Fruit fly (Drosophila melanogaster) whole organism, prepupa: ENCODE results near the gene CG14322.

ENCODE experiments used
- Blimp-1 ChIP-seq: fragments of 200-800 bp; sonication (Bioruptor generic); optimal IDR thresholded peaks from 3 replicates; lab custom pipeline; 2017; ENCODE audit warnings: missing biosample characterization, missing genetic modification characterization, mild to moderate bottlenecking, moderate library complexity, missing genetic modification reagents
- CG10631 ChIP-seq: fragments of 200-800 bp; sonication (Bioruptor generic); optimal IDR thresholded peaks from 2 replicates; lab custom pipeline; 2016; ENCODE audit warnings: missing biosample characterization, missing genetic modification characterization
- CG10669 ChIP-seq: fragments of 200-800 bp; sonication (Bioruptor generic); optimal IDR thresholded peaks from 3 replicates; lab custom pipeline; 2018; ENCODE audit warnings: missing biosample characterization, mild to moderate bottlenecking, missing genetic modification characterization, moderate library complexity
- CG11294 ChIP-seq: fragments of 200-800 bp; sonication (Bioruptor generic); IDR thresholded peaks from 2 replicates; pipeline ENCODE4 v1.3.6; 2022; ENCODE audit warnings: missing biosample characterization, missing genetic modification characterization
- CG11902 ChIP-seq: fragments of 200-800 bp; sonication (Bioruptor generic); optimal IDR thresholded peaks from 3 replicates; lab custom pipeline; 2016; ENCODE audit warnings: missing biosample characterization, missing genetic modification characterization
- CG15336 ChIP-seq: fragments of 200-800 bp; sonication (Bioruptor generic); IDR thresholded peaks from 2 replicates; pipeline ENCODE4 v1.3.6; 2022; ENCODE audit warnings: missing biosample characterization, missing genetic modification characterization
- CG16779 ChIP-seq: fragments of 200-800 bp; sonication (Bioruptor generic); optimal IDR thresholded peaks from 3 replicates; lab custom pipeline; 2017; ENCODE audit warnings: missing biosample characterization, mild to moderate bottlenecking, missing genetic modification characterization
- CG3032 ChIP-seq: fragments of 200-800 bp; optimal IDR thresholded peaks from 2 replicates; lab custom pipeline; 2019; ENCODE audit warnings: missing biosample characterization, mild to moderate bottlenecking, missing genetic modification characterization, moderate library complexity
- CG32006 ChIP-seq: fragments of 200-800 bp; sonication (Bioruptor generic); optimal IDR thresholded peaks from 3 replicates; lab custom pipeline; 2017; ENCODE audit warnings: missing biosample characterization, mild to moderate bottlenecking, missing genetic modification characterization
- CG34406 ChIP-seq: fragments of 200-800 bp; sonication (Bioruptor generic); optimal IDR thresholded peaks from 3 replicates; lab custom pipeline; 2016; ENCODE audit warnings: missing biosample characterization, missing genetic modification characterization
- CG3919 ChIP-seq: fragments of 200-800 bp; sonication (Bioruptor generic); optimal IDR thresholded peaks from 3 replicates; lab custom pipeline; 2016; ENCODE audit warnings: missing biosample characterization, missing genetic modification characterization
- CG4318 ChIP-seq: fragments of 200-800 bp; sonication (Bioruptor generic); optimal IDR thresholded peaks from 3 replicates; lab custom pipeline; 2017; ENCODE audit warnings: missing biosample characterization, mild to moderate bottlenecking, missing genetic modification characterization
- CG6276 ChIP-seq: fragments of 200-800 bp; sonication (Bioruptor generic); optimal IDR thresholded peaks from 2 replicates; lab custom pipeline; 2017; ENCODE audit warnings: missing biosample characterization, mild to moderate bottlenecking, missing genetic modification characterization
- CG6792 ChIP-seq: fragments of 200-800 bp; sonication (Bioruptor generic); optimal IDR thresholded peaks from 3 replicates; lab custom pipeline; 2016; ENCODE audit warnings: missing biosample characterization, missing genetic modification characterization
- CG7368 ChIP-seq: fragments of 200-800 bp; sonication (Bioruptor generic); optimal IDR thresholded peaks from 3 replicates; lab custom pipeline; 2016; ENCODE audit warnings: missing biosample characterization, missing genetic modification characterization
- CG8319 ChIP-seq: fragments of 200-800 bp; sonication (Bioruptor generic); optimal IDR thresholded peaks from 3 replicates; lab custom pipeline; 2016; ENCODE audit warnings: missing biosample characterization, missing genetic modification characterization
- CG9139 ChIP-seq: fragments of 200-800 bp; sonication (Bioruptor generic); optimal IDR thresholded peaks from 3 replicates; lab custom pipeline; 2017; ENCODE audit warnings: missing biosample characterization, mild to moderate bottlenecking, missing genetic modification characterization
- Eip78C ChIP-seq: fragments of 200-800 bp; sonication (Bioruptor generic); peaks from one replicate; lab custom pipeline; 2016; ENCODE audit warnings: missing biosample characterization, missing genetic modification characterization
- Ets21C ChIP-seq: fragments of 200-800 bp; sonication (Bioruptor generic); optimal IDR thresholded peaks from 3 replicates; lab custom pipeline; 2016; ENCODE audit warnings: missing biosample characterization, missing genetic modification characterization
- Hr39 ChIP-seq: fragments of 200-800 bp; sonication (Bioruptor generic); optimal IDR thresholded peaks from 2 replicates; lab custom pipeline; 2016; ENCODE audit warnings: missing biosample characterization, missing genetic modification characterization
- Hr4 ChIP-seq: fragments of 200-800 bp; sonication (Bioruptor generic); optimal IDR thresholded peaks from 3 replicates; lab custom pipeline; 2016; ENCODE audit warnings: missing biosample characterization, missing genetic modification characterization
- Lpt ChIP-seq: fragments of 200-800 bp; sonication (Bioruptor generic); optimal IDR thresholded peaks from 3 replicates; lab custom pipeline; 2016; ENCODE audit warnings: missing biosample characterization, missing genetic modification characterization
- OdsH ChIP-seq: fragments of 200-800 bp; sonication (Bioruptor generic); optimal IDR thresholded peaks from 3 replicates; lab custom pipeline; 2016; ENCODE audit warnings: missing biosample characterization, missing genetic modification characterization
- Smox ChIP-seq: fragments of 200-800 bp; sonication (Bioruptor generic); optimal IDR thresholded peaks from 3 replicates; lab custom pipeline; 2016; ENCODE audit warnings: missing biosample characterization, missing genetic modification characterization
- Sox102F ChIP-seq: fragments of 200-800 bp; sonication (Bioruptor generic); optimal IDR thresholded peaks from 2 replicates; lab custom pipeline; 2016; ENCODE audit warnings: missing biosample characterization, mild to moderate bottlenecking, missing genetic modification characterization
- Sox14 ChIP-seq: fragments of 200-800 bp; sonication (Bioruptor generic); optimal IDR thresholded peaks from 3 replicates; lab custom pipeline; 2016; ENCODE audit warnings: missing biosample characterization, missing genetic modification characterization
- Sox15 ChIP-seq: fragments of 200-800 bp; sonication (Bioruptor generic); optimal IDR thresholded peaks from 3 replicates; lab custom pipeline; 2016; ENCODE audit warnings: missing biosample characterization, missing genetic modification characterization
- achi ChIP-seq: fragments of 200-800 bp; sonication (Bioruptor generic); optimal IDR thresholded peaks from 3 replicates; lab custom pipeline; 2016; ENCODE audit warnings: missing biosample characterization, missing genetic modification characterization
- acj6 ChIP-seq: fragments of 200-800 bp; sonication (Bioruptor generic); optimal IDR thresholded peaks from 3 replicates; lab custom pipeline; 2016; ENCODE audit warnings: missing biosample characterization, missing genetic modification characterization
- cyc ChIP-seq: fragments of 200-800 bp; sonication (Bioruptor generic); optimal IDR thresholded peaks from 3 replicates; lab custom pipeline; 2016; ENCODE audit warnings: missing biosample characterization, missing genetic modification characterization
- dac ChIP-seq: fragments of 200-800 bp; sonication (Bioruptor generic); optimal IDR thresholded peaks from 2 replicates; lab custom pipeline; 2017; ENCODE audit warnings: missing biosample characterization, mild to moderate bottlenecking, missing genetic modification characterization
- dsx ChIP-seq: fragments of 200-800 bp; optimal IDR thresholded peaks from 3 replicates; lab custom pipeline; 2019; ENCODE audit warnings: missing biosample characterization, mild to moderate bottlenecking, missing genetic modification characterization, moderate library complexity; ENCODE audit not compliant: poor library complexity, severe bottlenecking
- eg ChIP-seq: fragments of 200-800 bp; sonication (Bioruptor generic); IDR thresholded peaks from 3 replicates; pipeline ENCODE4 v1.3.6; 2022; ENCODE audit warnings: missing biosample characterization, missing genetic modification characterization
- fd59A ChIP-seq: fragments of 200-800 bp; sonication (Bioruptor generic); optimal IDR thresholded peaks from 2 replicates; lab custom pipeline; 2017; ENCODE audit warnings: missing biosample characterization, mild to moderate bottlenecking, missing genetic modification characterization, missing genetic modification reagents
- fd85E ChIP-seq: fragments of 200-800 bp; sonication (Bioruptor generic); optimal IDR thresholded peaks from 3 replicates; lab custom pipeline; 2016; ENCODE audit warnings: missing biosample characterization, missing genetic modification characterization
- lz ChIP-seq: fragments of 200-800 bp; sonication (Bioruptor generic); optimal IDR thresholded peaks from 3 replicates; lab custom pipeline; 2016; ENCODE audit warnings: missing biosample characterization, missing genetic modification characterization
- pdm3 ChIP-seq: fragments of 200-800 bp; sonication (Bioruptor generic); optimal IDR thresholded peaks from 3 replicates; lab custom pipeline; 2016; ENCODE audit warnings: missing biosample characterization, missing genetic modification characterization
- salr ChIP-seq, 2 experiments: fragments of 200-800 bp; sonication (Bioruptor generic); optimal IDR thresholded peaks; 3 replicates each; lab custom pipeline; 2016 to 2018; ENCODE audit warnings: missing biosample characterization in 2 of 2, missing genetic modification characterization in 2 of 2, mild to moderate bottlenecking in 1 of 2
- ss ChIP-seq, 2 experiments: fragments of 200-800 bp; sonication (Bioruptor generic); optimal IDR thresholded peaks; 2 replicates in 1 of 2; 3 replicates in 1 of 2; lab custom pipeline; 2017 to 2018; ENCODE audit warnings: mild to moderate bottlenecking in 2 of 2, missing biosample characterization in 2 of 2, missing genetic modification characterization in 2 of 2, moderate library complexity in 1 of 2
- svp ChIP-seq: fragments of 200-800 bp; sonication (Bioruptor generic); peaks from one replicate; lab custom pipeline; 2016; ENCODE audit warnings: missing biosample characterization, missing genetic modification characterization
- topi ChIP-seq: fragments of 200-800 bp; sonication (Bioruptor generic); optimal IDR thresholded peaks from 3 replicates; lab custom pipeline; 2016; ENCODE audit warnings: missing biosample characterization, missing genetic modification characterization

The CG14322 gene

DNA sequence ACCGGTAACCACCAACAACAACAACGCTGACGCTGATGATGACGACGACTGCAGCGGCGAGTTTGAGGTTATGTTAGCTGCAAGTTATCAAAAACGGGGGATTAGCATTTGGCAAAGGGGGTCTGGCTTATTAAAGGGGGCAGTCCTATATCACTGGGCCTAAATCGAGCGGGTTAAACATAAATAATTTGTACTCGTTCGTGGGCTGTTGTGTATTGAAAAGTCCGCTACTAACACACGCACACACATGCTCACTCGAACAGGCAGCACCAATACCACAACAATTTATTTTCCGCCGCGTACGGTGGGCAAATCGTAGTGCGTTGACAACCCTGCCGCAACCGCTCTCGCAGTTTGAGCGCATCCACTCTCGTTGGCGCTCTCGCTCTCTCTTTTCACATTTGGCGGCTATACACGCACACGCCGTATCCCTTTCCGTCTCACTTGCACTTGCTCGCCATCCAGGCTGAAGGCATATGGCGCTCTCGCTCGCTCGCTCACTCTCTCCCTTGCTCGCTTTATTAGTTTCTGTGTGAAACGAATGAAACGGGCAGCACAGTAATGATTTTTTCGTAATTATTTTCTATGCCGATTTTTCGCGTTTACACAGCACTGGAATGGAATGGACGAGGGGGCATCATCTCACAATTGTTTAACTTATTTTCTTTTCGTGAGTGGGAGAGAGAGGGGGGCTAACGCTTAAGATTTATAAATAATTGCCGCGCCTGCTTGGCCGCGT lies 69.5 kb downstream of the CG14322 start (continued):
- peak; percentile 35 for TF ChIP-seq pdm3 (GFP tag; lab: Kevin White, UChicago)
- TF ChIP-seq Sox102F: peak; percentile 37
- no peak for TF ChIP-seq CG8319
- no peak for TF ChIP-seq acj6 (GFP tag; lab: Kevin White, UChicago)
- TF ChIP-seq CG7368: no peak
- TF ChIP-seq salr (GFP tag; optimal IDR thresholded peaks at IDR 0.05; lab: Kevin White, UChicago): peak in 1 of 2 experiments; percentile 17
- no peak for TF ChIP-seq CG10669 (GFP tag; lab: Kevin White, UChicago)
- peak; percentile 8 for TF ChIP-seq CG6276 (GFP tag; lab: Kevin White, UChicago)
- TF ChIP-seq CG32006: peak; percentile 43

DNA sequence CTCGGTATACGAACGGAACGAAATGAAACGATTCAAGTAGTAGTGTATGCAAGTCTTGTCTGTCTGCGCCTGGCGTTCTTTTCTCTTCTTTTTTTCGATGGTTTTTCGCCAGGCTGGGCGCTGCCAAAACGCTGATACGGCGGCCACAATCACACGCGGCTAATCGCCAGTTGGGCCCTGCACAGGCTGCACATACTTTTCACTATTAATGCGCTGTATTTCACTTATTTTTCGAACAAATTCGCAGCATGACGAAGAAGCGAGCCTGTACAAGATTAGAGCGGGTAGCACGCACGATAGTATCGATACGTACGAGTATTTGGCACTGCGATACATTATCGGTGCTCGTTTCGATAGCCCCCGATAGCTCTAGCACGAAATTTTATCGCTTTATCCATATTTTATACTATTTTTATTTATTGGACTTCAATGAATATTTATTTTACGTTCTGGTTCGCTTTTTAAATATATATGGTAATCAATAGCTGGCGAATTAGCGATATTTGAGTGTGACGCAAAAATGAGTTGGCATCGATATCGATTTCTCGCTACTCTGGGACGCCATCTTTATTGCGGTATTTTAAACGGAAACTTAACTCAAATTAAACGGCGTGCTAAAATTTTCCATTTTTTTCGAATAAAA lies 70.7 kb downstream of the CG14322 start, which contains the start of gene osa:
osa (minus strand) TSS at position 300 of the 643 bp plus-strand sequence.
- no peak for TF ChIP-seq acj6 (GFP tag; lab: Kevin White, UChicago)
- TF ChIP-seq CG7368: no peak
- TF ChIP-seq Hr39 (GFP tag; lab: Kevin White, UChicago): peak; percentile 19
- TF ChIP-seq CG11294: no peak
- TF ChIP-seq Sox102F: no peak
- no peak for TF ChIP-seq CG10669 (GFP tag; lab: Kevin White, UChicago)
- TF ChIP-seq Sox14 (GFP tag; lab: Kevin White, UChicago): peak; percentile 28
- TF ChIP-seq fd59A (GFP tag; lab: Kevin White, UChicago): no peak
- no peak for TF ChIP-seq fd85E (GFP tag; lab: Kevin White, UChicago)
- TF ChIP-seq CG15336 (GFP tag; lab: Robert Waterston, UW): no peak
- no peak for TF ChIP-seq dsx (GFP tag; lab: Kevin White, UChicago)
- TF ChIP-seq eg (GFP tag; lab: Robert Waterston, UW): no peak
- no peak for TF ChIP-seq Blimp-1 (GFP tag; lab: Kevin White, UChicago)
- TF ChIP-seq Sox15: no peak
- TF ChIP-seq achi (GFP tag; lab: Kevin White, UChicago): no peak
- TF ChIP-seq CG6792 (GFP tag; lab: Kevin White, UChicago): no peak
- TF ChIP-seq CG6276 (GFP tag; lab: Kevin White, UChicago): no peak
- no peak for TF ChIP-seq CG16779 (tag; lab: Kevin White, UChicago)
- TF ChIP-seq CG9139 (GFP tag; lab: Kevin White, UChicago): peak; percentile 3
- TF ChIP-seq svp (GFP tag; lab: Kevin White, UChicago): peak; percentile 64
- no peak for TF ChIP-seq CG8319
- peak; percentile 27 for TF ChIP-seq Smox
- TF ChIP-seq topi (GFP tag; lab: Kevin White, UChicago): no peak
- no peak for TF ChIP-seq dac (GFP tag; lab: Kevin White, UChicago)
- no peak for TF ChIP-seq CG4318 (GFP tag; lab: Kevin White, UChicago)
- no peak for TF ChIP-seq Hr4 (GFP tag; lab: Kevin White, UChicago)
- TF ChIP-seq CG3919 (GFP tag; lab: Kevin White, UChicago): peak; percentile 20
- TF ChIP-seq CG11902 (GFP tag; lab: Kevin White, UChicago): no peak
- peak; percentile 2 for TF ChIP-seq CG10631 (GFP tag; lab: Kevin White, UChicago)
- TF ChIP-seq OdsH (GFP tag; lab: Kevin White, UChicago): no peak
- no peak for TF ChIP-seq CG34406
- TF ChIP-seq cyc (GFP tag; lab: Kevin White, UChicago): no peak
- no peak for TF ChIP-seq Ets21C (GFP tag; lab: Kevin White, UChicago)
- TF ChIP-seq Lpt (GFP tag; lab: Kevin White, UChicago): no peak
- TF ChIP-seq CG3032 (tag; lab: Kevin White, UChicago): peak; percentile 32
- peak in 1 of 2 experiments; percentile 29 for TF ChIP-seq ss (GFP tag; optimal IDR thresholded peaks at IDR 0.05; lab: Kevin White, UChicago)
- TF ChIP-seq Eip78C (GFP tag; lab: Kevin White, UChicago): peak; percentile 52
- peak; percentile 14 for TF ChIP-seq lz (GFP tag; lab: Kevin White, UChicago)
